Fruit fly (Drosophila melanogaster) Kc167 (cell line): ENCODE measurements around the gene CG8097.

ENCODE experiments used
- Myc ChIP-seq: fragments of >200 bp; optimal IDR thresholded peaks from 2 replicates; lab custom pipeline; 2017; ENCODE audit warnings: missing external identifiers
- insv ChIP-seq: fragments of >200 bp; optimal IDR thresholded peaks from 3 replicates; lab custom pipeline; 2018; ENCODE audit warnings: missing external identifiers
- psq ChIP-seq: fragments of >200 bp; optimal IDR thresholded peaks from 2 replicates; lab custom pipeline; 2017; ENCODE audit warnings: missing external identifiers

DNA sequence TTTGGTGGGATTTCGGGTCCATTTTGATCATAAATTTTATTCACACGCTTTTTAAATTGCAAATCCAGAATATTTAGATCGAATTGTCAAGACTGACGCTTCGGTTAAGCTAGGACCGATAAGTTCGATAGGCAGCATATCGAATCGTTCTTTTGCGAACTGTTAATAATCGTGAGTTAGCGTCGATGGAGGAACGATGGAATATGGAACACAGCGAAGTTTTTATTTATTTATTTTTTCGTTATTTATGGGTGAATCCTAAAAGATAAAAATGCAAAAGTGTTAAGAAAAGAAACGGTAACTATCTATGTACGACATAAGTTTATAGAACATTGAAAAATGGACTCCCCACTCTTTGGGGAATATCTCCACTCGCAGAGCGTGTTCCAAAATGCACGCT is 27.0 kb upstream of the CG8097 start, which contains the start of gene CG42300:
- TF ChIP-seq psq (lab: Kevin White, UChicago): no peak
- no peak for TF ChIP-seq Myc
- no peak for TF ChIP-seq insv (lab: Kevin White, UChicago)
